Worm (Caenorhabditis elegans): ENCODE results near the gene F02A9.7.

The F02A9.7 gene

ce11 chrIII:9101212-9101611 lies 25.8 kb upstream of the F02A9.7 start, which contains the start of gene ZK507.1:
Gene ZK507.1, minus strand, starts transcription at chrIII:9101312.
- TF ChIP-seq zip-4 (GFP tag; optimal IDR thresholded peaks at IDR 0.05) (no peak), lin-15B (tag; optimal IDR thresholded peaks at IDR 0.05) (no peak), lin-14 (GFP tag; optimal IDR thresholded peaks at IDR 0.05) (no peak), fos-1 (tag; optimal IDR thresholded peaks at IDR 0.05) (no peak), snpc-4 (tag; optimal IDR thresholded peaks at IDR 0.05) (no peak), aly-2 (tag; optimal IDR thresholded peaks at IDR 0.05) (no peak), aha-1 (tag; optimal IDR thresholded peaks at IDR 0.05) (no peak), fkh-10 (GFP tag; optimal IDR thresholded peaks at IDR 0.05) (no peak), lin-13 (GFP tag; optimal IDR thresholded peaks at IDR 0.05) (no peak), nhr-47 (tag; optimal IDR thresholded peaks at IDR 0.05) (no peak), hpl-2 (GFP tag; optimal IDR thresholded peaks at IDR 0.05) (no peak), nhr-77 (tag; optimal IDR thresholded peaks at IDR 0.05) (no peak), nhr-76 (tag; optimal IDR thresholded peaks at IDR 0.05) (no peak), dpl-1 (GFP tag; optimal IDR thresholded peaks at IDR 0.05) (no peak), mab-9 (GFP tag; IDR thresholded peaks at IDR 0.05) (no peak), nhr-11 (tag; optimal IDR thresholded peaks at IDR 0.05) (no peak), zag-1 (tag; optimal IDR thresholded peaks at IDR 0.05) (no peak), nhr-20 (tag; optimal IDR thresholded peaks at IDR 0.05) (no peak), hlh-4 (tag; optimal IDR thresholded peaks at IDR 0.05) (no peak)

ce11 chrIII:9091392-9092291 lies 16.2 kb upstream of the F02A9.7 start, which contains the start of gene glp-1:
Gene glp-1, plus strand, starts transcription at chrIII:9092241.
- TF ChIP-seq blmp-1 (tag; optimal IDR thresholded peaks at IDR 0.05) (peak; percentile 68), pag-3 (tag; optimal IDR thresholded peaks at IDR 0.05; ENCODE audit: borderline replicate concordance, insufficient read depth) (no peak)

ce11 chrIII:9089325-9089823 lies 13.9 kb upstream of the F02A9.7 start, which contains the start of the genes mccc-2 and mrpl-44:
Gene mccc-2, minus strand, starts transcription at chrIII:9089375.
Gene mrpl-44, minus strand, starts transcription at chrIII:9089375.
- TF ChIP-seq dpl-1 (GFP tag; optimal IDR thresholded peaks at IDR 0.05), result peak; percentile 83 to 92 (median 92)
- TF ChIP-seq tlp-1 (tag; optimal IDR thresholded peaks at IDR 0.05), result no peak
- TF ChIP-seq xbp-1 (tag; optimal IDR thresholded peaks at IDR 0.05), result peak; percentile 33
- no peak for TF ChIP-seq tbx-2 (tag; optimal IDR thresholded peaks at IDR 0.05)
- no peak for TF ChIP-seq vab-15 (tag; optimal IDR thresholded peaks at IDR 0.05)
- no peak for TF ChIP-seq elt-3 (tag; optimal IDR thresholded peaks at IDR 0.05)
- peak; percentile 23 for TF ChIP-seq nhr-20 (tag; optimal IDR thresholded peaks at IDR 0.05)
- TF ChIP-seq lin-15B (tag; optimal IDR thresholded peaks at IDR 0.05), result peak; percentile 33
- TF ChIP-seq ces-1 (GFP tag; optimal IDR thresholded peaks at IDR 0.05), result no peak
- no peak for TF ChIP-seq nhr-84 (tag; optimal IDR thresholded peaks at IDR 0.05)
- TF ChIP-seq unc-98 (GFP tag; IDR thresholded peaks at IDR 0.05), result no peak
- TF ChIP-seq ets-5 (GFP tag; IDR thresholded peaks at IDR 0.05), result no peak
- peak; percentile 55 for TF ChIP-seq rnt-1 (tag; optimal IDR thresholded peaks at IDR 0.05)
- 0 out of 2 replicates have a peak, but pooled peaks have one; percentile 7 for TF ChIP-seq nhr-19 (GFP tag; conservative IDR thresholded peaks at IDR 0.05)
- peak; percentile 90 to 95 for TF ChIP-seq lin-35 (GFP tag; optimal IDR thresholded peaks at IDR 0.05)
- TF ChIP-seq isw-1 (GFP tag; IDR thresholded peaks at IDR 0.05), result peak; percentile 39
- no peak for TF ChIP-seq Y116A8C.19 (tag; optimal IDR thresholded peaks at IDR 0.05; ENCODE audit: borderline replicate concordance)
- no peak for TF ChIP-seq sup-37 (GFP tag; optimal IDR thresholded peaks at IDR 0.05)
- no peak for TF ChIP-seq nhr-71 (tag; optimal IDR thresholded peaks at IDR 0.05)
- TF ChIP-seq efl-3 (GFP tag; optimal IDR thresholded peaks at IDR 0.05), result no peak
- no peak for TF ChIP-seq ztf-4 (tag; optimal IDR thresholded peaks at IDR 0.05)
- peak; percentile 30 for TF ChIP-seq swsn-7 (tag; optimal IDR thresholded peaks at IDR 0.05)
- no peak for TF ChIP-seq unc-130 (tag; optimal IDR thresholded peaks at IDR 0.05)
- no peak for TF ChIP-seq mdl-1 (tag; optimal IDR thresholded peaks at IDR 0.05)
- TF ChIP-seq nhr-28 (tag; optimal IDR thresholded peaks at IDR 0.05), result no peak
- TF ChIP-seq sptf-1 (tag; optimal IDR thresholded peaks at IDR 0.05), result no peak
- TF ChIP-seq lin-14 (GFP tag; optimal IDR thresholded peaks at IDR 0.05), result no peak
- TF ChIP-seq zag-1 (tag; optimal IDR thresholded peaks at IDR 0.05), result no peak
- peak in 2 of 3 experiments; percentile 14 to 25 for TF ChIP-seq ceh-82 (tag; optimal IDR thresholded peaks at IDR 0.05)
- TF ChIP-seq F16B12.6 (tag; optimal IDR thresholded peaks at IDR 0.05), result peak; percentile 23
- peak; percentile 46 for TF ChIP-seq nhr-85 (tag)
- TF ChIP-seq pag-3 (tag; optimal IDR thresholded peaks at IDR 0.05; ENCODE audit: borderline replicate concordance, insufficient read depth), result no peak
